In the genomic region with DNA sequence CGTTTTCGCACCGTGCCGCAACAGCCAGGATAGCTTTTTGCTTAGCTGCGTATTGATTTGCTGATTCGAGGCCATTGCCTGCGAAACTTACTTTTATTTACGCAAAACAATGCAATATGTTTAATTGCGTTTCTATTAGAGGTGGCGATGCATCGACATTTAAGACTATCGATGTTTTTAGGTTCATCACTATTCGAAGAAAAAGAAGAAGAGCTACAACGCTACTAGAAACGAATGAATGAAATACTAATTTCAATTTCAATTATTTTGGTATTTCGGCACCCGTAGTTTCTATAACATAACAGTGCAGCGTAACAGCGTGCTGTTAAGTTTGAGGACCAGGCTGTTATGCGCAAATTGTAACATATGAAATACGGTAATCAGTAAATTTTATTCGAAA, we compare ENCODE assay signal across 1 fruit fly cellular context.
TF ChIP-seq lines count a peak whose summit lies in the region.

TSS of gene Tpt (minus strand) at position 155 of the 400 bp plus-strand sequence.
TSS of gene mkg-p (minus strand) at position 155 of the 400 bp plus-strand sequence.
TSS of gene CG13667 (plus strand) at position 332 of the 400 bp plus-strand sequence.

TF ChIP-seq in whole organism, embryonic, 481 proteins besides CTCF, POLR2A, EP300 and RAD21 (continued from another document and continues in another):
- TF ChIP-seq CG7987 (GFP tag; optimal IDR thresholded peaks at IDR 0.05; lab: Kevin White, UChicago) = no peak
- no peak for TF ChIP-seq esg (GFP tag; conservative IDR thresholded peaks at IDR 0.05; lab: Robert Waterston, UW)
- TF ChIP-seq Awh (GFP tag; IDR thresholded peaks at IDR 0.05; lab: Robert Waterston, UW) = no peak
- TF ChIP-seq Doc3 (GFP tag; IDR thresholded peaks at IDR 0.05; lab: Robert Waterston, UW; ENCODE audit: partially characterized antibody) = peak; percentile 63; the same call in 2 of the 3 replicates
- TF ChIP-seq CG11247 (GFP tag; IDR thresholded peaks at IDR 0.05; lab: Robert Waterston, UW) = no peak
- no peak for TF ChIP-seq CG7271 (tag; optimal IDR thresholded peaks at IDR 0.05; lab: Kevin White, UChicago)
- TF ChIP-seq CG33213 (GFP tag; optimal IDR thresholded peaks at IDR 0.05; lab: Kevin White, UChicago) = peak; percentile 27
- TF ChIP-seq CG10209 (GFP tag; optimal IDR thresholded peaks at IDR 0.05; lab: Kevin White, UChicago) = no peak
- TF ChIP-seq CG9609 (GFP tag; optimal IDR thresholded peaks at IDR 0.05; lab: Kevin White, UChicago) = no peak
- TF ChIP-seq tup (GFP tag; optimal IDR thresholded peaks at IDR 0.05; lab: Kevin White, UChicago) = no peak
- no peak for TF ChIP-seq NK7.1 (GFP tag; optimal IDR thresholded peaks at IDR 0.05; lab: Kevin White, UChicago)
- no peak for TF ChIP-seq HHEX (GFP tag; optimal IDR thresholded peaks at IDR 0.05; lab: Kevin White, UChicago)
- no peak for TF ChIP-seq CG13775 (GFP tag; optimal IDR thresholded peaks at IDR 0.05; lab: Kevin White, UChicago)
- no peak for TF ChIP-seq CG32767 (GFP tag; IDR thresholded peaks at IDR 0.05; lab: Robert Waterston, UW)
- peak; percentile 21 for TF ChIP-seq mam (GFP tag; optimal IDR thresholded peaks at IDR 0.05; lab: Kevin White, UChicago)
- no peak for TF ChIP-seq CG15011 (GFP tag; optimal IDR thresholded peaks at IDR 0.05; lab: Kevin White, UChicago)
- TF ChIP-seq CG6683 (GFP tag; optimal IDR thresholded peaks at IDR 0.05; lab: Kevin White, UChicago) = no peak
- no peak for TF ChIP-seq pita (GFP tag; optimal IDR thresholded peaks at IDR 0.05; lab: Kevin White, UChicago)
- TF ChIP-seq tap (tag; optimal IDR thresholded peaks at IDR 0.05; lab: Kevin White, UChicago) = no peak
- no peak for TF ChIP-seq otp (GFP tag; IDR thresholded peaks at IDR 0.05; lab: Robert Waterston, UW)
- no peak for TF ChIP-seq CoRest (tag; optimal IDR thresholded peaks at IDR 0.05; lab: Kevin White, UChicago)
- TF ChIP-seq Lpt (GFP tag; optimal IDR thresholded peaks at IDR 0.05; lab: Kevin White, UChicago) = no peak
- TF ChIP-seq ab (GFP tag; optimal IDR thresholded peaks at IDR 0.05; lab: Kevin White, UChicago) = no peak
- no peak for TF ChIP-seq C15 (GFP tag; IDR thresholded peaks at IDR 0.05; lab: Robert Waterston, UW)
- TF ChIP-seq CG34422 (GFP tag; IDR thresholded peaks at IDR 0.05; lab: Robert Waterston, UW) = 0 out of 3 replicates have a peak, but pooled peaks have one; percentile 31
- TF ChIP-seq CG9932 (GFP tag; IDR thresholded peaks at IDR 0.05; lab: Robert Waterston, UW) = peak; percentile 20; the same call in 1 of the 2 replicates
- TF ChIP-seq sisA (GFP tag; IDR thresholded peaks at IDR 0.05; lab: Robert Waterston, UW) = no peak
- no peak for TF ChIP-seq Stat92E (GFP tag; optimal IDR thresholded peaks at IDR 0.05; lab: Kevin White, UChicago)
- TF ChIP-seq chn (GFP tag; optimal IDR thresholded peaks at IDR 0.05; lab: Kevin White, UChicago) = no peak
- no peak for TF ChIP-seq dmrt99B (tag; optimal IDR thresholded peaks at IDR 0.05; lab: Kevin White, UChicago)
- TF ChIP-seq CG32772 (GFP tag; IDR thresholded peaks at IDR 0.05; lab: Robert Waterston, UW) = no peak
- peak; percentile 47 for TF ChIP-seq CG2712 (tag; optimal IDR thresholded peaks at IDR 0.05; lab: Kevin White, UChicago)
- TF ChIP-seq her (GFP tag; optimal IDR thresholded peaks at IDR 0.05; lab: Kevin White, UChicago) = no peak
- no peak for TF ChIP-seq CG9727 (GFP tag; optimal IDR thresholded peaks at IDR 0.05; lab: Kevin White, UChicago)
- no peak for TF ChIP-seq mirr (GFP tag; optimal IDR thresholded peaks at IDR 0.05; lab: Kevin White, UChicago)
- TF ChIP-seq pnt (GFP tag; optimal IDR thresholded peaks at IDR 0.05; lab: Kevin White, UChicago) = no peak
- TF ChIP-seq CG10654 (GFP tag; optimal IDR thresholded peaks at IDR 0.05; lab: Kevin White, UChicago) = no peak
- TF ChIP-seq gsb (GFP tag; IDR thresholded peaks at IDR 0.05; lab: Robert Waterston, UW) = no peak
- no peak for TF ChIP-seq CG11456 (GFP tag; IDR thresholded peaks at IDR 0.05; lab: Robert Waterston, UW)
- peak; percentile 82 for TF ChIP-seq CG9797 (GFP tag; optimal IDR thresholded peaks at IDR 0.05; lab: Kevin White, UChicago)
- no peak for TF ChIP-seq CG7786 (GFP tag; optimal IDR thresholded peaks at IDR 0.05; lab: Kevin White, UChicago)
- no peak for TF ChIP-seq Gsc (GFP tag; IDR thresholded peaks at IDR 0.05; lab: Robert Waterston, UW)
- TF ChIP-seq Spps (tag; optimal IDR thresholded peaks at IDR 0.05; lab: Kevin White, UChicago) = no peak
- TF ChIP-seq slbo (GFP tag; IDR thresholded peaks at IDR 0.05; lab: Robert Waterston, UW) = no peak
- TF ChIP-seq CG15269 (tag; optimal IDR thresholded peaks at IDR 0.05; lab: Kevin White, UChicago) = no peak
- TF ChIP-seq CG1529 (GFP tag; optimal IDR thresholded peaks at IDR 0.05; lab: Kevin White, UChicago) = no peak
- TF ChIP-seq Atf3 (GFP tag; optimal IDR thresholded peaks at IDR 0.05; lab: Kevin White, UChicago) = no peak
- TF ChIP-seq salm (tag; optimal IDR thresholded peaks at IDR 0.05; lab: Kevin White, UChicago) = no peak
- no peak for TF ChIP-seq fd96Cb (tag; optimal IDR thresholded peaks at IDR 0.05; lab: Kevin White, UChicago)
- no peak for TF ChIP-seq eve (GFP tag; optimal IDR thresholded peaks at IDR 0.05; lab: Kevin White, UChicago)
- TF ChIP-seq CG6689 (GFP tag; IDR thresholded peaks at IDR 0.05; lab: Robert Waterston, UW) = no peak
- TF ChIP-seq CG8290 (GFP tag; optimal IDR thresholded peaks at IDR 0.05; lab: Kevin White, UChicago) = no peak
- TF ChIP-seq CG8290 (tag; optimal IDR thresholded peaks at IDR 0.05; lab: Kevin White, UChicago) = no peak
- TF ChIP-seq slou (GFP tag; optimal IDR thresholded peaks at IDR 0.05; lab: Kevin White, UChicago) = no peak
- peak; percentile 94 for TF ChIP-seq CG13287 (GFP tag; IDR thresholded peaks at IDR 0.05; lab: Robert Waterston, UW; ENCODE audit: partially characterized antibody)
- no peak for TF ChIP-seq Bdp1 (GFP tag; optimal IDR thresholded peaks at IDR 0.05; lab: Kevin White, UChicago)
- TF ChIP-seq nom (GFP tag; optimal IDR thresholded peaks at IDR 0.05; lab: Kevin White, UChicago) = no peak
- no peak for TF ChIP-seq cwo (GFP tag; optimal IDR thresholded peaks at IDR 0.05; lab: Kevin White, UChicago)
- TF ChIP-seq Sry-β (GFP tag; optimal IDR thresholded peaks at IDR 0.05; lab: Kevin White, UChicago) = peak; percentile 52
- TF ChIP-seq HmgZ (tag; optimal IDR thresholded peaks at IDR 0.05; lab: Kevin White, UChicago) = peak; percentile 54
- no peak for TF ChIP-seq ttk (GFP tag; IDR thresholded peaks at IDR 0.05; lab: Robert Waterston, UW)
- TF ChIP-seq Atf-2 (GFP tag; optimal IDR thresholded peaks at IDR 0.05; lab: Kevin White, UChicago) = no peak
- TF ChIP-seq zen2 (GFP tag; IDR thresholded peaks at IDR 0.05; lab: Robert Waterston, UW; ENCODE audit: partially characterized antibody) = peak; percentile 35; the same call in 1 of the 3 replicates
- TF ChIP-seq peb (GFP tag; IDR thresholded peaks at IDR 0.05; lab: Robert Waterston, UW) = no peak
- no peak for TF ChIP-seq CG4404 (GFP tag; IDR thresholded peaks at IDR 0.05; lab: Robert Waterston, UW)
- TF ChIP-seq maf-S (GFP tag; optimal IDR thresholded peaks at IDR 0.05; lab: Kevin White, UChicago) = no peak
- TF ChIP-seq Scr (GFP tag; IDR thresholded peaks at IDR 0.05; lab: Robert Waterston, UW; ENCODE audit: partially characterized antibody) = peak; percentile 84
- TF ChIP-seq phol (tag; optimal IDR thresholded peaks at IDR 0.05; lab: Kevin White, UChicago) = peak; percentile 47
- peak; percentile 51; the same call in 1 of the 2 replicates for TF ChIP-seq sob (GFP tag; IDR thresholded peaks at IDR 0.05; lab: Robert Waterston, UW)
- peak; percentile 81 for TF ChIP-seq stwl (tag; optimal IDR thresholded peaks at IDR 0.05; lab: Kevin White, UChicago)
- TF ChIP-seq B-H1 (GFP tag; IDR thresholded peaks at IDR 0.05; lab: Robert Waterston, UW) = no peak
- TF ChIP-seq hb (GFP tag; IDR thresholded peaks at IDR 0.05; lab: Robert Waterston, UW; ENCODE audit: partially characterized antibody) = peak; percentile 71
- peak; percentile 83 for TF ChIP-seq knrl (GFP tag; IDR thresholded peaks at IDR 0.05; lab: Robert Waterston, UW; ENCODE audit: partially characterized antibody)
- no peak for TF ChIP-seq gem (tag; optimal IDR thresholded peaks at IDR 0.05; lab: Kevin White, UChicago)
- no peak for TF ChIP-seq Fer1 (GFP tag; optimal IDR thresholded peaks at IDR 0.05; lab: Kevin White, UChicago)
- TF ChIP-seq B-H2 (GFP tag; optimal IDR thresholded peaks at IDR 0.05; lab: Kevin White, UChicago) = no peak
- no peak for TF ChIP-seq CG3407 (GFP tag; optimal IDR thresholded peaks at IDR 0.05; lab: Kevin White, UChicago)
- no peak for TF ChIP-seq CG6272 (GFP tag; IDR thresholded peaks at IDR 0.05; lab: Robert Waterston, UW)
- no peak for TF ChIP-seq CG3847 (GFP tag; IDR thresholded peaks at IDR 0.05; lab: Robert Waterston, UW)
- TF ChIP-seq unc-4 (GFP tag; IDR thresholded peaks at IDR 0.05; lab: Robert Waterston, UW; ENCODE audit: partially characterized antibody) = peak; percentile 87
- no peak for TF ChIP-seq stc (GFP tag; IDR thresholded peaks at IDR 0.05; lab: Robert Waterston, UW)
- TF ChIP-seq gt (GFP tag; IDR thresholded peaks at IDR 0.05; lab: Robert Waterston, UW) = no peak
- peak; percentile 58 for TF ChIP-seq CG13624 (GFP tag; optimal IDR thresholded peaks at IDR 0.05; lab: Kevin White, UChicago)
- TF ChIP-seq nmo (GFP tag; optimal IDR thresholded peaks at IDR 0.05; lab: Kevin White, UChicago) = peak; percentile 53
- no peak for TF ChIP-seq fd102C (GFP tag; optimal IDR thresholded peaks at IDR 0.05; lab: Kevin White, UChicago)
- peak; percentile 79 for TF ChIP-seq CG6791 (GFP tag; IDR thresholded peaks at IDR 0.05; lab: Robert Waterston, UW; ENCODE audit: partially characterized antibody)
- peak; percentile 43 for TF ChIP-seq zen (tag; optimal IDR thresholded peaks at IDR 0.05; lab: Kevin White, UChicago)
- no peak for TF ChIP-seq psq (GFP tag; optimal IDR thresholded peaks at IDR 0.05; lab: Kevin White, UChicago)
- no peak for TF ChIP-seq CG12219 (GFP tag; optimal IDR thresholded peaks at IDR 0.05; lab: Kevin White, UChicago)
- peak; percentile 76 for TF ChIP-seq Med (GFP tag; lab: Kevin White, UChicago)
- peak; percentile 99 for TF ChIP-seq Sry-δ (GFP tag; optimal IDR thresholded peaks at IDR 0.05; lab: Kevin White, UChicago)
- no peak for TF ChIP-seq CG16779 (GFP tag; IDR thresholded peaks at IDR 0.05; lab: Robert Waterston, UW)
- peak in 1 of 2 experiments; percentile 16 for TF ChIP-seq crp (GFP tag; optimal IDR thresholded peaks at IDR 0.05; lab: Kevin White, UChicago)
- peak; percentile 26 for TF ChIP-seq CG12391 (tag; optimal IDR thresholded peaks at IDR 0.05; lab: Kevin White, UChicago)
- no peak for TF ChIP-seq rib (GFP tag; IDR thresholded peaks at IDR 0.05; lab: Robert Waterston, UW)
- no peak for TF ChIP-seq Jarid2 (GFP tag; optimal IDR thresholded peaks at IDR 0.05; lab: Kevin White, UChicago)
- TF ChIP-seq unpg (GFP tag; optimal IDR thresholded peaks at IDR 0.05; lab: Kevin White, UChicago) = no peak
- TF ChIP-seq scrt (GFP tag; optimal IDR thresholded peaks at IDR 0.05; lab: Kevin White, UChicago) = no peak
- no peak for TF ChIP-seq CG8359 (GFP tag; optimal IDR thresholded peaks at IDR 0.05; lab: Kevin White, UChicago; ENCODE audit: borderline replicate concordance)
- no peak for TF ChIP-seq jing (GFP tag; optimal IDR thresholded peaks at IDR 0.05; lab: Kevin White, UChicago)
- no peak for TF ChIP-seq ind (GFP tag; optimal IDR thresholded peaks at IDR 0.05; lab: Kevin White, UChicago)
- TF ChIP-seq CG1024 (GFP tag; IDR thresholded peaks at IDR 0.05; lab: Robert Waterston, UW) = no peak
- no peak for TF ChIP-seq CG6254 (GFP tag; optimal IDR thresholded peaks at IDR 0.05; lab: Kevin White, UChicago)
- peak; percentile 75 for TF ChIP-seq MESR4 (GFP tag; optimal IDR thresholded peaks at IDR 0.05; lab: Kevin White, UChicago)
- peak; percentile 72 for TF ChIP-seq vnd (GFP tag; IDR thresholded peaks at IDR 0.05; lab: Robert Waterston, UW; ENCODE audit: partially characterized antibody)
- no peak for TF ChIP-seq NC2α (GFP tag; optimal IDR thresholded peaks at IDR 0.05; lab: Kevin White, UChicago)
- TF ChIP-seq CG3838 (GFP tag; optimal IDR thresholded peaks at IDR 0.05; lab: Kevin White, UChicago) = no peak
- TF ChIP-seq grau (tag; optimal IDR thresholded peaks at IDR 0.05; lab: Kevin White, UChicago) = no peak
- TF ChIP-seq CG10366 (GFP tag; IDR thresholded peaks at IDR 0.05; lab: Robert Waterston, UW) = no peak
- no peak for TF ChIP-seq CG18262 (tag; optimal IDR thresholded peaks at IDR 0.05; lab: Kevin White, UChicago)
- peak; percentile 68 for TF ChIP-seq trem (tag; optimal IDR thresholded peaks at IDR 0.05; lab: Kevin White, UChicago)
- no peak for TF ChIP-seq CG11504 (tag; optimal IDR thresholded peaks at IDR 0.05; lab: Kevin White, UChicago)
- TF ChIP-seq CG14710 (tag; optimal IDR thresholded peaks at IDR 0.05; lab: Kevin White, UChicago) = peak; percentile 70
- TF ChIP-seq dysf (GFP tag; IDR thresholded peaks at IDR 0.05; lab: Robert Waterston, UW) = no peak
- TF ChIP-seq CG11695 (GFP tag; IDR thresholded peaks at IDR 0.05; lab: Robert Waterston, UW) = no peak
- TF ChIP-seq Abd-B (GFP tag; optimal IDR thresholded peaks at IDR 0.05; lab: Kevin White, UChicago) = peak; percentile 26
- peak; percentile 87 for TF ChIP-seq Dref (GFP tag; IDR thresholded peaks at IDR 0.05; lab: Robert Waterston, UW)
- peak; percentile 82 for TF ChIP-seq CG16813 (GFP tag; IDR thresholded peaks at IDR 0.05; lab: Robert Waterston, UW; ENCODE audit: partially characterized antibody)
- TF ChIP-seq bab2 (GFP tag; optimal IDR thresholded peaks at IDR 0.05; lab: Kevin White, UChicago) = no peak
- peak; percentile 62; the same call in 2 of the 3 replicates for TF ChIP-seq CG7963 (GFP tag; IDR thresholded peaks at IDR 0.05; lab: Robert Waterston, UW; ENCODE audit: partially characterized antibody)
- peak; percentile 98 for TF ChIP-seq CG17385 (GFP tag; optimal IDR thresholded peaks at IDR 0.05; lab: Kevin White, UChicago)
- TF ChIP-seq CG12744 (GFP tag; optimal IDR thresholded peaks at IDR 0.05; lab: Kevin White, UChicago) = peak; percentile 14
- peak; percentile 78 for TF ChIP-seq inv (GFP tag; IDR thresholded peaks at IDR 0.05; lab: Robert Waterston, UW; ENCODE audit: partially characterized antibody)
- TF ChIP-seq CG2875 (GFP tag; optimal IDR thresholded peaks at IDR 0.05; lab: Kevin White, UChicago) = no peak
- peak; percentile 8; the same call in 1 of the 2 replicates for TF ChIP-seq Xrp1 (GFP tag; IDR thresholded peaks at IDR 0.05; lab: Robert Waterston, UW)
- no peak for TF ChIP-seq shn (GFP tag; optimal IDR thresholded peaks at IDR 0.05; lab: Kevin White, UChicago)
- no peak for TF ChIP-seq CG2889 (GFP tag; IDR thresholded peaks at IDR 0.05; lab: Robert Waterston, UW)
- TF ChIP-seq disco-r (GFP tag; optimal IDR thresholded peaks at IDR 0.05; lab: Kevin White, UChicago) = no peak
- TF ChIP-seq CG3995 (GFP tag; optimal IDR thresholded peaks at IDR 0.05; lab: Kevin White, UChicago) = peak; percentile 31
